Comparison of ENCODE assay signal across 1 fruit fly cellular context in the genomic region with DNA sequence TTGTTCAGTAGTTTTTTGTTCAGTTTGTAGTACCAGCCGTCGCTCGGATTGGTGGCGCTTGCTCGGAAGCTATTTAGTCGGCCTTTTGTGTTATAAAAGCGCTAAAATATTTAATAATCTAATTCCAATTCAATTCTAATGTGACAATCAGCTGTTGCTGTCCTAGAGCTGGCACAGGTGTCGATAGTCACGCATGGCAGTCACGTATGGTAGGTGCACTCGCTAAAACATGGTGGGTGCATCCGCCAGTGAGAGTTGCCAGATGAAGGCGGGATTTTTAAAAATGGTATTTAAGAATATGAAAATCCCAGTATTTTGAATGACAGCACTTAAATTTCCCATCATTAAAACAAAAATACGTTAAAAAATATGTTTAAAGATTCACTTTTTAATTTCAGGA.
TF ChIP-seq lines count a peak whose summit lies in the region.

Gene tko, minus strand, starts transcription at position 179 of the 400 bp plus-strand sequence.

TF ChIP-seq in whole organism, embryonic, 481 proteins besides CTCF, POLR2A, EP300 and RAD21 (continued from another document and continues in another):
- TF ChIP-seq CG33213 (GFP tag; optimal IDR thresholded peaks at IDR 0.05; lab: Kevin White, UChicago) (peak; percentile 62), Hr3 (GFP tag; optimal IDR thresholded peaks at IDR 0.05; lab: Kevin White, UChicago) (no peak), bowl (GFP tag; IDR thresholded peaks at IDR 0.05; lab: Robert Waterston, UW) (no peak), CG1529 (GFP tag; optimal IDR thresholded peaks at IDR 0.05; lab: Kevin White, UChicago) (no peak), CG6272 (GFP tag; IDR thresholded peaks at IDR 0.05; lab: Robert Waterston, UW) (peak; percentile 47; the same call in 1 of the 2 replicates), Spps (tag; optimal IDR thresholded peaks at IDR 0.05; lab: Kevin White, UChicago) (no peak), Trl (optimal IDR thresholded peaks at IDR 0.05; lab: Kevin White, UChicago) (no peak), Trl (GFP tag; optimal IDR thresholded peaks at IDR 0.05; lab: Kevin White, UChicago) (no peak), Chrac-16 (GFP tag; optimal IDR thresholded peaks at IDR 0.05; lab: Kevin White, UChicago) (no peak), bigmax (GFP tag; optimal IDR thresholded peaks at IDR 0.05; lab: Kevin White, UChicago) (no peak), salm (tag; optimal IDR thresholded peaks at IDR 0.05; lab: Kevin White, UChicago) (no peak), lmd (GFP tag; IDR thresholded peaks at IDR 0.05; lab: Robert Waterston, UW) (no peak), CG8924 (tag; optimal IDR thresholded peaks at IDR 0.05; lab: Kevin White, UChicago) (no peak), cato (GFP tag; optimal IDR thresholded peaks at IDR 0.05; lab: Kevin White, UChicago; ENCODE audit: borderline replicate concordance) (no peak), Sry-δ (GFP tag; optimal IDR thresholded peaks at IDR 0.05; lab: Kevin White, UChicago) (peak; percentile 99), CG4282 (GFP tag; optimal IDR thresholded peaks at IDR 0.05; lab: Kevin White, UChicago) (no peak), pum (GFP tag; optimal IDR thresholded peaks at IDR 0.05; lab: Kevin White, UChicago) (no peak), luna (GFP tag; optimal IDR thresholded peaks at IDR 0.05; lab: Kevin White, UChicago) (no peak), CG15073 (GFP tag; optimal IDR thresholded peaks at IDR 0.05; lab: Kevin White, UChicago) (no peak), CG3847 (GFP tag; IDR thresholded peaks at IDR 0.05; lab: Robert Waterston, UW) (peak; percentile 74), CG12104 (GFP tag; optimal IDR thresholded peaks at IDR 0.05; lab: Kevin White, UChicago) (no peak), Lhr (GFP tag; optimal IDR thresholded peaks at IDR 0.05; lab: Kevin White, UChicago) (peak; percentile 77), Aef1 (GFP tag; IDR thresholded peaks at IDR 0.05; lab: Robert Waterston, UW) (no peak), schlank (tag; optimal IDR thresholded peaks at IDR 0.05; lab: Kevin White, UChicago) (no peak), CG5180 (GFP tag; optimal IDR thresholded peaks at IDR 0.05; lab: Kevin White, UChicago) (no peak), Sox102F (GFP tag; optimal IDR thresholded peaks at IDR 0.05; lab: Kevin White, UChicago) (no peak), TFAM (GFP tag; optimal IDR thresholded peaks at IDR 0.05; lab: Kevin White, UChicago) (no peak), kni (GFP tag; optimal IDR thresholded peaks at IDR 0.05; lab: Kevin White, UChicago) (no peak), unc-4 (GFP tag; IDR thresholded peaks at IDR 0.05; lab: Robert Waterston, UW; ENCODE audit: partially characterized antibody) (peak; percentile 93), CG3726 (GFP tag; IDR thresholded peaks at IDR 0.05; lab: Robert Waterston, UW) (no peak), Fer3 (tag; optimal IDR thresholded peaks at IDR 0.05; lab: Kevin White, UChicago) (no peak), cwo (GFP tag; optimal IDR thresholded peaks at IDR 0.05; lab: Kevin White, UChicago) (no peak), fu2 (GFP tag; optimal IDR thresholded peaks at IDR 0.05; lab: Kevin White, UChicago) (no peak), chn (GFP tag; optimal IDR thresholded peaks at IDR 0.05; lab: Kevin White, UChicago) (no peak), CG4360 (GFP tag; IDR thresholded peaks at IDR 0.05; lab: Robert Waterston, UW) (no peak), CG2202 (tag; optimal IDR thresholded peaks at IDR 0.05; lab: Kevin White, UChicago) (no peak), btn (GFP tag; optimal IDR thresholded peaks at IDR 0.05; lab: Kevin White, UChicago) (no peak), CG4424 (GFP tag; optimal IDR thresholded peaks at IDR 0.05; lab: Kevin White, UChicago) (no peak), nom (GFP tag; optimal IDR thresholded peaks at IDR 0.05; lab: Kevin White, UChicago) (no peak), MESR4 (GFP tag; optimal IDR thresholded peaks at IDR 0.05; lab: Kevin White, UChicago) (peak; percentile 73), ase (GFP tag; IDR thresholded peaks at IDR 0.05; lab: Robert Waterston, UW) (no peak), inv (GFP tag; IDR thresholded peaks at IDR 0.05; lab: Robert Waterston, UW; ENCODE audit: partially characterized antibody) (peak; percentile 96), ind (GFP tag; optimal IDR thresholded peaks at IDR 0.05; lab: Kevin White, UChicago) (no peak), CG8089 (GFP tag; optimal IDR thresholded peaks at IDR 0.05; lab: Kevin White, UChicago) (no peak), bbx (GFP tag; IDR thresholded peaks at IDR 0.05; lab: Robert Waterston, UW; ENCODE audit: partially characterized antibody) (peak; percentile 96), CG10274 (GFP tag; optimal IDR thresholded peaks at IDR 0.05; lab: Kevin White, UChicago) (no peak), CG10959 (GFP tag; IDR thresholded peaks at IDR 0.05; lab: Robert Waterston, UW) (no peak), ara (GFP tag; IDR thresholded peaks at IDR 0.05; lab: Robert Waterston, UW) (no peak), ci (GFP tag; IDR thresholded peaks at IDR 0.05; lab: Robert Waterston, UW) (0 out of 3 replicates have a peak, but pooled peaks have one; percentile 38), CG14050 (GFP tag; IDR thresholded peaks at IDR 0.05; lab: Robert Waterston, UW) (no peak), CG12219 (GFP tag; optimal IDR thresholded peaks at IDR 0.05; lab: Kevin White, UChicago) (no peak), ATbp (GFP tag; optimal IDR thresholded peaks at IDR 0.05; lab: Kevin White, UChicago) (no peak), wdn (GFP tag; IDR thresholded peaks at IDR 0.05; lab: Robert Waterston, UW) (no peak), cad (GFP tag; optimal IDR thresholded peaks at IDR 0.05; lab: Kevin White, UChicago) (no peak), jing (GFP tag; optimal IDR thresholded peaks at IDR 0.05; lab: Kevin White, UChicago) (no peak), Poxn (GFP tag; IDR thresholded peaks at IDR 0.05; lab: Robert Waterston, UW) (no peak), CG2875 (GFP tag; optimal IDR thresholded peaks at IDR 0.05; lab: Kevin White, UChicago) (no peak), Sin3A (optimal IDR thresholded peaks at IDR 0.05; lab: Kevin White, UChicago) (peak; percentile 47), D19A (tag; optimal IDR thresholded peaks at IDR 0.05; lab: Kevin White, UChicago) (no peak), CG14014 (GFP tag; IDR thresholded peaks at IDR 0.05; lab: Robert Waterston, UW) (no peak), ac (GFP tag; optimal IDR thresholded peaks at IDR 0.05; lab: Kevin White, UChicago) (no peak), vfl (GFP tag; optimal IDR thresholded peaks at IDR 0.05; lab: Kevin White, UChicago) (peak; percentile 31), CG18011 (GFP tag; optimal IDR thresholded peaks at IDR 0.05; lab: Kevin White, UChicago) (no peak), CG2889 (GFP tag; IDR thresholded peaks at IDR 0.05; lab: Robert Waterston, UW) (no peak), slbo (GFP tag; IDR thresholded peaks at IDR 0.05; lab: Robert Waterston, UW) (peak; percentile 49; the same call in 1 of the 2 replicates), CG1792 (GFP tag; optimal IDR thresholded peaks at IDR 0.05; lab: Kevin White, UChicago) (no peak), CG9932 (GFP tag; IDR thresholded peaks at IDR 0.05; lab: Robert Waterston, UW) (peak; percentile 67), CG18599 (GFP tag; optimal IDR thresholded peaks at IDR 0.05; lab: Kevin White, UChicago) (no peak), Atf3 (GFP tag; optimal IDR thresholded peaks at IDR 0.05; lab: Kevin White, UChicago) (no peak), CG10543 (GFP tag; optimal IDR thresholded peaks at IDR 0.05; lab: Kevin White, UChicago) (no peak), HHEX (GFP tag; optimal IDR thresholded peaks at IDR 0.05; lab: Kevin White, UChicago) (no peak), hkb (optimal IDR thresholded peaks at IDR 0.05; lab: Kevin White, UChicago) (no peak), hkb (GFP tag; IDR thresholded peaks at IDR 0.05; lab: Robert Waterston, UW) (no peak), lbe (GFP tag; optimal IDR thresholded peaks at IDR 0.05; lab: Kevin White, UChicago) (no peak), yki (optimal IDR thresholded peaks at IDR 0.05; lab: Kevin White, UChicago) (no peak), CG4404 (GFP tag; IDR thresholded peaks at IDR 0.05; lab: Robert Waterston, UW) (no peak), NFAT (GFP tag; IDR thresholded peaks at IDR 0.05; lab: Robert Waterston, UW) (no peak), CG2199 (GFP tag; IDR thresholded peaks at IDR 0.05; lab: Robert Waterston, UW) (no peak), CG4820 (GFP tag; optimal IDR thresholded peaks at IDR 0.05; lab: Kevin White, UChicago) (no peak), CG11723 (GFP tag; optimal IDR thresholded peaks at IDR 0.05; lab: Kevin White, UChicago) (no peak), trem (tag; optimal IDR thresholded peaks at IDR 0.05; lab: Kevin White, UChicago) (peak; percentile 85), BEAF-32 (GFP tag; optimal IDR thresholded peaks at IDR 0.05; lab: Kevin White, UChicago) (peak; percentile 98), CG10565 (GFP tag; optimal IDR thresholded peaks at IDR 0.05; lab: Kevin White, UChicago) (no peak), CG43689 (GFP tag; IDR thresholded peaks at IDR 0.05; lab: Robert Waterston, UW) (no peak), CG15479 (GFP tag; optimal IDR thresholded peaks at IDR 0.05; lab: Kevin White, UChicago) (no peak), Optix (GFP tag; IDR thresholded peaks at IDR 0.05; lab: Robert Waterston, UW) (no peak), Sry-β (GFP tag; optimal IDR thresholded peaks at IDR 0.05; lab: Kevin White, UChicago) (no peak), phol (tag; optimal IDR thresholded peaks at IDR 0.05; lab: Kevin White, UChicago) (peak; percentile 76), tgo (GFP tag; IDR thresholded peaks at IDR 0.05; lab: Robert Waterston, UW) (no peak), CG16813 (GFP tag; IDR thresholded peaks at IDR 0.05; lab: Robert Waterston, UW; ENCODE audit: partially characterized antibody) (peak; percentile 96), pzg (GFP tag; optimal IDR thresholded peaks at IDR 0.05; lab: Kevin White, UChicago) (peak; percentile 98), CG8765 (GFP tag; IDR thresholded peaks at IDR 0.05; lab: Robert Waterston, UW) (no peak), danr (GFP tag; IDR thresholded peaks at IDR 0.05; lab: Robert Waterston, UW) (no peak), ash1 (GFP tag; optimal IDR thresholded peaks at IDR 0.05; lab: Kevin White, UChicago) (no peak), tup (GFP tag; optimal IDR thresholded peaks at IDR 0.05; lab: Kevin White, UChicago) (no peak), hbn (GFP tag; IDR thresholded peaks at IDR 0.05; lab: Robert Waterston, UW; ENCODE audit: partially characterized antibody) (peak; percentile 95), bab2 (GFP tag; optimal IDR thresholded peaks at IDR 0.05; lab: Kevin White, UChicago) (no peak), D19B (GFP tag; optimal IDR thresholded peaks at IDR 0.05; lab: Kevin White, UChicago) (no peak), shn (GFP tag; optimal IDR thresholded peaks at IDR 0.05; lab: Kevin White, UChicago) (no peak), CG17359 (tag; optimal IDR thresholded peaks at IDR 0.05; lab: Kevin White, UChicago) (no peak), CG5953 (GFP tag; IDR thresholded peaks at IDR 0.05; lab: Robert Waterston, UW) (no peak), ssp (GFP tag; IDR thresholded peaks at IDR 0.05; lab: Robert Waterston, UW) (no peak), dpn (GFP tag; optimal IDR thresholded peaks at IDR 0.05; lab: Kevin White, UChicago) (peak; percentile 20 to 39), CG10321 (GFP tag; IDR thresholded peaks at IDR 0.05; lab: Robert Waterston, UW) (no peak), CG10654 (GFP tag; optimal IDR thresholded peaks at IDR 0.05; lab: Kevin White, UChicago) (no peak), CG6654 (GFP tag; optimal IDR thresholded peaks at IDR 0.05; lab: Kevin White, UChicago) (no peak), Scr (GFP tag; IDR thresholded peaks at IDR 0.05; lab: Robert Waterston, UW; ENCODE audit: partially characterized antibody) (peak; percentile 90), Abd-B (GFP tag; optimal IDR thresholded peaks at IDR 0.05; lab: Kevin White, UChicago) (no peak), CG15514 (GFP tag; optimal IDR thresholded peaks at IDR 0.05; lab: Kevin White, UChicago) (peak; percentile 80), E2f2 (GFP tag; IDR thresholded peaks at IDR 0.05; lab: Robert Waterston, UW) (peak; percentile 92), seq (GFP tag; IDR thresholded peaks at IDR 0.05; lab: Robert Waterston, UW) (no peak), CG18764 (GFP tag; optimal IDR thresholded peaks at IDR 0.05; lab: Kevin White, UChicago) (no peak), CG14860 (GFP tag; IDR thresholded peaks at IDR 0.05; lab: Robert Waterston, UW; ENCODE audit: partially characterized antibody) (peak; percentile 84), Taf1 (GFP tag; IDR thresholded peaks at IDR 0.05; lab: Robert Waterston, UW) (no peak), CG9727 (GFP tag; optimal IDR thresholded peaks at IDR 0.05; lab: Kevin White, UChicago) (no peak), CG11696 (GFP tag; IDR thresholded peaks at IDR 0.05; lab: Robert Waterston, UW) (no peak), CG34422 (GFP tag; IDR thresholded peaks at IDR 0.05; lab: Robert Waterston, UW) (no peak; the same call in 2 of the 3 replicates), unpg (GFP tag; optimal IDR thresholded peaks at IDR 0.05; lab: Kevin White, UChicago) (no peak), CG11504 (tag; optimal IDR thresholded peaks at IDR 0.05; lab: Kevin White, UChicago) (no peak), CG3995 (GFP tag; optimal IDR thresholded peaks at IDR 0.05; lab: Kevin White, UChicago) (peak; percentile 88), CG10462 (GFP tag; optimal IDR thresholded peaks at IDR 0.05; lab: Kevin White, UChicago) (no peak), jigr1 (GFP tag; IDR thresholded peaks at IDR 0.05; lab: Robert Waterston, UW) (no peak), CG18476 (GFP tag; optimal IDR thresholded peaks at IDR 0.05; lab: Kevin White, UChicago) (no peak), Bdp1 (GFP tag; optimal IDR thresholded peaks at IDR 0.05; lab: Kevin White, UChicago) (no peak), CG42726 (GFP tag; IDR thresholded peaks at IDR 0.05; lab: Robert Waterston, UW; ENCODE audit: partially characterized antibody) (peak; percentile 98), p53 (GFP tag; optimal IDR thresholded peaks at IDR 0.05; lab: Kevin White, UChicago) (peak; percentile 7), CG13624 (GFP tag; optimal IDR thresholded peaks at IDR 0.05; lab: Kevin White, UChicago) (peak; percentile 30), CG11695 (GFP tag; IDR thresholded peaks at IDR 0.05; lab: Robert Waterston, UW) (no peak), CG14965 (GFP tag; optimal IDR thresholded peaks at IDR 0.05; lab: Kevin White, UChicago; ENCODE audit: borderline replicate concordance) (no peak), sob (GFP tag; IDR thresholded peaks at IDR 0.05; lab: Robert Waterston, UW) (no peak), E2f1 (GFP tag; IDR thresholded peaks at IDR 0.05; lab: Robert Waterston, UW) (no peak), CG9797 (GFP tag; optimal IDR thresholded peaks at IDR 0.05; lab: Kevin White, UChicago) (peak; percentile 56), CG1233 (GFP tag; optimal IDR thresholded peaks at IDR 0.05; lab: Kevin White, UChicago) (no peak)
